Worm (Caenorhabditis elegans) whole organism, L2 larva: ENCODE data around the gene tpk-1.

Experiments used
- F13H6.1 ChIP-seq: sonication (generic microtip); optimal IDR thresholded peaks from 2 replicates; lab custom pipeline; 2016; ENCODE audit warnings: missing genetic modification characterization, missing compliant biosample characterization
- R02D3.7 ChIP-seq: fragments of 150-350 bp; optimal IDR thresholded peaks from 2 replicates; lab custom pipeline; 2014; ENCODE audit warnings: missing biosample characterization, missing genetic modification characterization
- Y55F3AM.14 ChIP-seq: fragments of 200-800 bp; sonication (Bioruptor generic); optimal IDR thresholded peaks from 2 replicates; lab custom pipeline; 2018; ENCODE audit warnings: mild to moderate bottlenecking, missing genetic modification characterization, missing compliant biosample characterization
- alr-1 ChIP-seq: fragments of 150-350 bp; optimal IDR thresholded peaks from 2 replicates; lab custom pipeline; 2014; ENCODE audit warnings: missing biosample characterization, missing genetic modification characterization
- blmp-1 ChIP-seq: sonication (generic microtip); optimal IDR thresholded peaks from 2 replicates; lab custom pipeline; 2017; ENCODE audit warnings: missing genetic modification characterization, mild to moderate bottlenecking, missing compliant biosample characterization, antibody characterized with exemption, moderate library complexity; ENCODE audit not compliant: insufficient read depth
- ceh-82 ChIP-seq: fragments of 150-350 bp; optimal IDR thresholded peaks from 2 replicates; lab custom pipeline; 2014; ENCODE audit warnings: missing biosample characterization, missing genetic modification characterization
- elt-1 ChIP-seq: fragments of 150-350 bp; optimal IDR thresholded peaks from 2 replicates; lab custom pipeline; 2014; ENCODE audit warnings: missing biosample characterization, missing genetic modification characterization
- lin-11 ChIP-seq: fragments of 150-350 bp; sonication (generic microtip); optimal IDR thresholded peaks from 2 replicates; lab custom pipeline; 2014; ENCODE audit warnings: missing biosample characterization, missing genetic modification characterization, inconsistent platforms, mixed read lengths
- lin-39 ChIP-seq: fragments of 150-350 bp; optimal IDR thresholded peaks from 2 replicates; lab custom pipeline; 2014; ENCODE audit warnings: missing biosample characterization, missing genetic modification reagents, missing genetic modification characterization
- mbf-1 ChIP-seq: sonication (generic microtip); optimal IDR thresholded peaks from 2 replicates; lab custom pipeline; 2017; ENCODE audit warnings: missing biosample characterization, missing genetic modification characterization
- mdl-1 ChIP-seq, 2 experiments: fragments of 150-350 bp in 1 of 2; sonication (generic microtip) in 1 of 2; optimal IDR thresholded peaks; 2 replicates each; lab custom pipeline; 2017; ENCODE audit warnings: missing biosample characterization in 2 of 2, missing genetic modification characterization in 2 of 2
- nhr-10 ChIP-seq: sonication (generic microtip); optimal IDR thresholded peaks from 2 replicates; lab custom pipeline; 2017; ENCODE audit warnings: missing biosample characterization, missing genetic modification characterization
- nhr-21 ChIP-seq: fragments of 150-350 bp; optimal IDR thresholded peaks from 2 replicates; lab custom pipeline; 2014; ENCODE audit warnings: missing biosample characterization, missing genetic modification characterization
- nhr-237 ChIP-seq: fragments of 150-350 bp; optimal IDR thresholded peaks from 2 replicates; lab custom pipeline; 2014; ENCODE audit warnings: missing biosample characterization, missing genetic modification characterization
- nhr-25 ChIP-seq: fragments of 150-350 bp; sonication (generic microtip); optimal IDR thresholded peaks from 3 replicates; lab custom pipeline; 2014; ENCODE audit warnings: missing biosample characterization, missing genetic modification characterization
- nhr-6 ChIP-seq: fragments of 150-350 bp; optimal IDR thresholded peaks from 2 replicates; lab custom pipeline; 2014; ENCODE audit warnings: missing biosample characterization, missing genetic modification characterization
- nhr-77 ChIP-seq: fragments of 150-350 bp; optimal IDR thresholded peaks from 2 replicates; lab custom pipeline; 2014; ENCODE audit warnings: missing biosample characterization, missing genetic modification characterization
- peb-1 ChIP-seq: fragments of 150-350 bp; optimal IDR thresholded peaks from 2 replicates; lab custom pipeline; 2014; ENCODE audit warnings: missing biosample characterization, missing genetic modification characterization
- sem-4 ChIP-seq: fragments of 150-350 bp; optimal IDR thresholded peaks from 2 replicates; lab custom pipeline; 2014; ENCODE audit warnings: missing biosample characterization, missing genetic modification reagents, missing genetic modification characterization
- sma-9 ChIP-seq, 2 experiments: fragments of 150-350 bp in 1 of 2; sonication (generic microtip) in 1 of 2; optimal IDR thresholded peaks; 2 replicates each; lab custom pipeline; 2014 to 2016; ENCODE audit warnings: missing genetic modification characterization in 2 of 2, mild to moderate bottlenecking in 1 of 2, missing biosample characterization in 1 of 2, missing compliant biosample characterization in 1 of 2, missing genetic modification reagents in 1 of 2, moderate library complexity in 1 of 2
- ztf-4 ChIP-seq: fragments of 150-350 bp; optimal IDR thresholded peaks from 2 replicates; lab custom pipeline; 2014; ENCODE audit warnings: missing biosample characterization, missing genetic modification characterization

tpk-1 gene

DNA sequence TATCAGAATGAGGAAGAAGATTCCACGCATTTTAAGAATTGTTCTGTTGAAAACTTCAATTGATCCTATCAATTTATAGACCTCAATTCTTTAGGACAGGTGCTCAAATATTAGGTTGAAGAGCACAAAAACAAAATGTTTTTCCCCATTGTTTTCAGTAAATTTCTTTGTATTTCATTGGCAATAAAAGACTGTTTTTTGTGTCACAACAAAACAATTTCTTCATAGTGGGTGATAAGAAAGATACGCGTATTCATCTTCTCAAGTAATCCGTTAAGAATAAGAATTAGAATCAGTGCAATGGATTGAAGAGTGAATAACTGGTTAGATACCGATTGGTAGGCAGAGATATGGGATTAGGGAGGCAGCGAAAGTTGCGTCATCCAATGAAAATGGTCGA, 48.7 kb downstream of the tpk-1 start, which contains the start of gene ZK643.6:
Gene ZK643.6, minus strand, starts transcription at position 101 of the 400 bp plus-strand sequence.
- TF ChIP-seq sma-9 (GFP tag; optimal IDR thresholded peaks at IDR 0.05; lab: Kevin White, UChicago) (no peak), sma-9 (tag; optimal IDR thresholded peaks at IDR 0.05; lab: Kevin White, UChicago) (no peak), R02D3.7 (tag; lab: Kevin White, UChicago) (no peak), lin-11 (no peak), ceh-82 (tag; lab: Kevin White, UChicago) (no peak), mdl-1 (tag; optimal IDR thresholded peaks at IDR 0.05; lab: Kevin White, UChicago) (no peak)

DNA sequence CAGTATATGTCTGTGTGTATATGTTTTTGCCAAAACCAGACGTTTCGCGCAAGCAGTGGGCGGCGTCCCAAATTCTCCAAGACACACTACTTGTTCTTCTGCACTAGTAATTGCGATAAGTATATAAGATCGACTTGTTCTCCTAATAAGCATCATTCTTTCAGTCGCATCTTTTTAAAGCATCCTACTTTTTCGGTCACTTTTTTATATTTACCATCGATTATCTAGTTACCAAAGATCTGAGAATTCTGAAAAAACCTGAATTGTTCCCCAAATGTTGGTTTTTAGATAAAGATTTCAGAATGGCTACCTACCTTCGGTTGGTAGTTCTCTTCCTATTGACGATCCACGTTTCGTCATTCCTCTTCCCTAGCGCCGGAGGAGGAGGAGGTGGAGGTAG, 50.0 kb downstream of the tpk-1 start, which contains the start of gene grl-25:
Gene grl-25, plus strand, starts transcription at position 301 of the 400 bp plus-strand sequence.
- TF ChIP-seq nhr-237 (tag; lab: Kevin White, UChicago) (no peak), elt-1 (tag; lab: Kevin White, UChicago) (no peak), sem-4 (no peak), alr-1 (no peak), nhr-77 (tag; lab: Kevin White, UChicago) (no peak), peb-1 (tag; lab: Kevin White, UChicago) (no peak), mdl-1 (tag; optimal IDR thresholded peaks at IDR 0.05; lab: Kevin White, UChicago) (no peak), nhr-21 (tag; lab: Kevin White, UChicago) (no peak), nhr-6 (tag; lab: Kevin White, UChicago) (no peak), ztf-4 (no peak), nhr-10 (no peak), lin-39 (no peak), F13H6.1 (tag; lab: Kevin White, UChicago) (no peak), Y55F3AM.14 (GFP tag; lab: Kevin White, UChicago) (no peak)
- TF ChIP-seq, all 48 proteins: peak for 0

DNA sequence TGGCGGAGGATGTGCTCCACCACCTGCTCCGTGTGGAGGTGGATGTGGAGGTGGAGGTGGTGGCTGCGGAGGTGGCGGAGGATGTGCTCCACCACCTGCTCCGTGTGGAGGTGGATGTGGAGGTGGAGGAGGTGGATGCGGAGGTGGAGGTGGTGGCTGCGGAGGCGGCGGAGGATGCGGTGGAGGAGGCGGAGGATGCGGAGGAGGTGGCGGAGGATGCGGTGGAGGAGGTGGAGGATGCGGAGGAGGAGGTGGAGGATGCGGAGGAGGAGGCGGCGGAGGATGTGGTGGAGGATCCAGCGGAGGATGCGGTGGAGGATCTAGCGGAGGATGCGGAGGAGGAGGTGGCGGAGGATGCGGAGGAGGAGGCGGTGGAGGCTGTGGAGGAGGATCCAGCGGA, 50.5 kb downstream of the tpk-1 start:
- no peak for TF ChIP-seq mbf-1 (tag; lab: Kevin White, UChicago)
- TF ChIP-seq Y55F3AM.14 (GFP tag; lab: Kevin White, UChicago) = no peak
- TF ChIP-seq nhr-25 (tag; lab: Kevin White, UChicago) = no peak
- TF ChIP-seq mdl-1 (tag; optimal IDR thresholded peaks at IDR 0.05; lab: Kevin White, UChicago) = no peak
- no peak for TF ChIP-seq nhr-21 (tag; lab: Kevin White, UChicago)
- no peak for TF ChIP-seq blmp-1
- TF ChIP-seq lin-11 = no peak
- TF ChIP-seq, all 48 proteins: peak for 0
